Worm (Caenorhabditis elegans): ENCODE results near the gene R06B9.5.

ce11 chrII:13751030-13751429 is 14.9 kb downstream of the R06B9.5 start:
- TF ChIP-seq ama-1 (optimal IDR thresholded peaks at IDR 0.05) (no peak), elt-2 (tag; optimal IDR thresholded peaks at IDR 0.05) (no peak), nhr-12 (tag; optimal IDR thresholded peaks at IDR 0.05) (no peak), mef-2 (tag; optimal IDR thresholded peaks at IDR 0.05) (no peak), ceh-82 (tag; optimal IDR thresholded peaks at IDR 0.05) (no peak), C34B4.2 (tag; optimal IDR thresholded peaks at IDR 0.05) (no peak)

Measured in whole organism, L1 larva.